Fruit fly (Drosophila melanogaster) whole organism, adult: ENCODE measurements around the gene CG15506.

Experiments used
- CG12768 ChIP-seq: fragments of 200-800 bp; sonication (Bioruptor generic); optimal IDR thresholded peaks from 2 replicates; lab custom pipeline; 2017; ENCODE audit warnings: missing biosample characterization, missing genetic modification characterization, mild to moderate bottlenecking, moderate library complexity, missing genetic modification reagents
- CG14711 ChIP-seq: fragments of 200-800 bp; sonication (Bioruptor generic); optimal IDR thresholded peaks from 2 replicates; lab custom pipeline; 2018; ENCODE audit warnings: missing biosample characterization, mild to moderate bottlenecking, missing genetic modification characterization, moderate library complexity
- CG1620 ChIP-seq: fragments of 200-800 bp; sonication (Bioruptor generic); optimal IDR thresholded peaks from 2 replicates; lab custom pipeline; 2016; ENCODE audit warnings: missing biosample characterization, missing genetic modification characterization
- CG33017 ChIP-seq: fragments of 200-800 bp; sonication (Bioruptor generic); optimal IDR thresholded peaks from 2 replicates; lab custom pipeline; 2018; ENCODE audit warnings: missing biosample characterization, mild to moderate bottlenecking, missing genetic modification characterization, moderate library complexity
- CG5204 ChIP-seq: fragments of 200-800 bp; sonication (Bioruptor generic); optimal IDR thresholded peaks from 2 replicates; lab custom pipeline; 2016; ENCODE audit warnings: missing biosample characterization, missing genetic modification characterization
- CG7045 ChIP-seq: fragments of 200-800 bp; sonication (Bioruptor generic); optimal IDR thresholded peaks from 2 replicates; lab custom pipeline; 2017; ENCODE audit warnings: missing biosample characterization, mild to moderate bottlenecking, missing genetic modification characterization
- CG7101 ChIP-seq: fragments of 200-800 bp; sonication (Bioruptor generic); optimal IDR thresholded peaks from 2 replicates; lab custom pipeline; 2018; ENCODE audit warnings: missing biosample characterization, mild to moderate bottlenecking, missing genetic modification characterization, moderate library complexity
- Clk ChIP-seq: fragments of 200-800 bp; sonication (Bioruptor generic); optimal IDR thresholded peaks from 2 replicates; lab custom pipeline; 2017; ENCODE audit warnings: missing biosample characterization, missing genetic modification characterization
- Crg-1 ChIP-seq: fragments of 200-800 bp; sonication (Bioruptor generic); optimal IDR thresholded peaks from 2 replicates; lab custom pipeline; 2016; ENCODE audit warnings: missing biosample characterization, missing genetic modification characterization
- Hr96 ChIP-seq: fragments of 200-800 bp; sonication (Bioruptor generic); optimal IDR thresholded peaks from 2 replicates; lab custom pipeline; 2016; ENCODE audit warnings: missing biosample characterization, missing genetic modification characterization
- Mnt ChIP-seq: fragments of 200-800 bp; sonication (Bioruptor generic); optimal IDR thresholded peaks from 2 replicates; lab custom pipeline; 2016; ENCODE audit warnings: missing biosample characterization, mild to moderate bottlenecking, missing genetic modification characterization
- bab1 ChIP-seq: fragments of 200-800 bp; sonication (Bioruptor generic); optimal IDR thresholded peaks from 3 replicates; lab custom pipeline; 2019; ENCODE audit warnings: missing biosample characterization, mild to moderate bottlenecking, missing genetic modification characterization, moderate library complexity
- cic ChIP-seq: fragments of 200-800 bp; sonication (Bioruptor generic); optimal IDR thresholded peaks from 2 replicates; lab custom pipeline; 2017; ENCODE audit warnings: missing biosample characterization, mild to moderate bottlenecking, missing genetic modification characterization, moderate library complexity
- cnc ChIP-seq, 2 experiments: fragments of >200 bp; optimal IDR thresholded peaks; 2 replicates each; lab custom pipeline; 2017
- kay ChIP-seq: fragments of 200-800 bp; sonication (Bioruptor generic); peaks from one replicate; lab custom pipeline; 2016; ENCODE audit warnings: missing biosample characterization, missing genetic modification characterization, borderline replicate concordance
- ovo ChIP-seq: fragments of 200-800 bp; sonication (Bioruptor generic); optimal IDR thresholded peaks from 2 replicates; lab custom pipeline; 2016; ENCODE audit warnings: missing biosample characterization, missing genetic modification characterization
- pad ChIP-seq: fragments of 200-800 bp; sonication (Bioruptor generic); optimal IDR thresholded peaks from 3 replicates; lab custom pipeline; 2017; ENCODE audit warnings: missing biosample characterization, missing genetic modification characterization, mild to moderate bottlenecking, moderate library complexity, missing genetic modification reagents
- tj ChIP-seq: fragments of 200-800 bp; sonication (Bioruptor generic); optimal IDR thresholded peaks from 3 replicates; lab custom pipeline; 2017; ENCODE audit warnings: missing biosample characterization, mild to moderate bottlenecking, missing genetic modification characterization, moderate library complexity
- toe ChIP-seq: fragments of 200-800 bp; sonication (Bioruptor generic); optimal IDR thresholded peaks from 2 replicates; lab custom pipeline; 2016; ENCODE audit warnings: missing biosample characterization, missing genetic modification characterization

CG15506 gene

dm6 chr3R:29686698-29687097, 31.8 kb upstream of the CG15506 start:
- TF ChIP-seq cnc (optimal IDR thresholded peaks at IDR 0.05; lab: Kevin White, UChicago): no peak
- TF ChIP-seq kay (GFP tag; lab: Kevin White, UChicago): no peak
- TF ChIP-seq Clk (GFP tag; lab: Kevin White, UChicago): no peak
- no peak for TF ChIP-seq Hr96 (GFP tag; lab: Kevin White, UChicago)
- TF ChIP-seq CG1620 (GFP tag; lab: Kevin White, UChicago): no peak

- TF ChIP-seq CG5204: no peak
- TF ChIP-seq toe (GFP tag; lab: Kevin White, UChicago): no peak
- no peak for TF ChIP-seq CG7045
- TF ChIP-seq CG1620 (GFP tag; lab: Kevin White, UChicago): no peak
- TF ChIP-seq Crg-1: no peak
- TF ChIP-seq pad (GFP tag; lab: Kevin White, UChicago): no peak
- no peak for TF ChIP-seq cnc (optimal IDR thresholded peaks at IDR 0.05; lab: Kevin White, UChicago)
- TF ChIP-seq Mnt: no peak
- no peak for TF ChIP-seq bab1
- no peak for TF ChIP-seq CG33017 (tag; lab: Kevin White, UChicago)
Measured at dm6 chr3R:29689211-29689610, 29.3 kb upstream of the CG15506 start, which contains the start of gene Obp99c. Gene Obp99c, minus strand, starts transcription at chr3R:29689311.

dm6 chr3R:29689833-29690538, 28.5 kb upstream of the CG15506 start:
- TF ChIP-seq cic (GFP tag; lab: Kevin White, UChicago): no peak
- TF ChIP-seq CG5204: no peak
- TF ChIP-seq ovo: no peak
- TF ChIP-seq CG14711 (tag; lab: Kevin White, UChicago): no peak
- TF ChIP-seq tj (GFP tag; lab: Kevin White, UChicago): no peak
- TF ChIP-seq CG7101: no peak
- TF ChIP-seq Mnt: no peak
- TF ChIP-seq bab1: no peak
- TF ChIP-seq Clk (GFP tag; lab: Kevin White, UChicago): no peak
- no peak for TF ChIP-seq cnc (optimal IDR thresholded peaks at IDR 0.05; lab: Kevin White, UChicago)
- no peak for TF ChIP-seq kay (GFP tag; lab: Kevin White, UChicago)
- no peak for TF ChIP-seq CG7045
- TF ChIP-seq CG12768: no peak
- TF ChIP-seq pad (GFP tag; lab: Kevin White, UChicago): no peak
- no peak for TF ChIP-seq toe (GFP tag; lab: Kevin White, UChicago)
- no peak for TF ChIP-seq CG33017 (tag; lab: Kevin White, UChicago)
- TF ChIP-seq CG1620 (GFP tag; lab: Kevin White, UChicago): no peak

dm6 chr3R:29690539-29690852, 28.0 kb upstream of the CG15506 start:
- TF ChIP-seq tj (GFP tag; lab: Kevin White, UChicago) (no peak), ovo (no peak), toe (GFP tag; lab: Kevin White, UChicago) (no peak), CG5204 (no peak)

- no peak for TF ChIP-seq Crg-1
- no peak for TF ChIP-seq Mnt
- no peak for TF ChIP-seq Clk (GFP tag; lab: Kevin White, UChicago)
- no peak for TF ChIP-seq pad (GFP tag; lab: Kevin White, UChicago)
- no peak for TF ChIP-seq CG14711 (tag; lab: Kevin White, UChicago)
- TF ChIP-seq CG7101: no peak
- no peak for TF ChIP-seq toe (GFP tag; lab: Kevin White, UChicago)
Measured at dm6 chr3R:29690960-29691527, 27.4 kb upstream of the CG15506 start.

dm6 chr3R:29692009-29692641, 26.3 kb upstream of the CG15506 start, which contains the start of gene dmrt99B:
Gene dmrt99B, plus strand, starts transcription at chr3R:29692591.
- TF ChIP-seq cic (GFP tag; lab: Kevin White, UChicago) (no peak), CG1620 (GFP tag; lab: Kevin White, UChicago) (no peak), Mnt (no peak)

- TF ChIP-seq ovo: no peak
- no peak for TF ChIP-seq toe (GFP tag; lab: Kevin White, UChicago)
- no peak for TF ChIP-seq CG12768
- no peak for TF ChIP-seq cnc (optimal IDR thresholded peaks at IDR 0.05; lab: Kevin White, UChicago)
- no peak for TF ChIP-seq bab1
- TF ChIP-seq Clk (GFP tag; lab: Kevin White, UChicago): no peak
- no peak for TF ChIP-seq CG14711 (tag; lab: Kevin White, UChicago)
- no peak for TF ChIP-seq kay (GFP tag; lab: Kevin White, UChicago)
- TF ChIP-seq CG7045: no peak
- TF ChIP-seq CG7101: no peak
- no peak for TF ChIP-seq tj (GFP tag; lab: Kevin White, UChicago)
Measured at dm6 chr3R:29695744-29696143, 22.7 kb upstream of the CG15506 start.

dm6 chr3R:29696359-29696758, 22.1 kb upstream of the CG15506 start:
- TF ChIP-seq CG12768: no peak
- TF ChIP-seq Mnt: no peak
